Fruit fly (Drosophila melanogaster): ENCODE results near the gene p38c.
A peak's percentile ranks its signal among the peaks of the same experiment; 100 is the strongest.

Gene p38c

DNA sequence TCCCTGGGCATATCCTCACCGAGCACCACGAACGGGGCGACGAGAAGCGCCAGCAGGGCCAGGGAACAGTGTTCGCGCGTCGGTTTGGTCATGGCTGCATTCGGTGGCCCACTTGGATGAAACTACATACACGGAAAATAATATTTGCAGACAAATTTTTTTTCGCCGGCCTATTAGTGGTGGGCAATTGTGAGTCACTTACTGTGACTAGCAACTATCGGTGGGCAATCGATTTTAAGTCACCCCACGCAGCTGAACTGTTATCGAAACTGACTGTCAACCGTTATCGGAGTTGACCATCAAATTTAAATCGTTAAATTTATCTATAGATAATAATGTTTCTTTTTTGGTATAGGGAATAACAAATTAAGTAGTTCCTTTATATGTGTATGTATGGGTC is 19.4 kb upstream of the p38c start, which contains the start of gene CG5510 (continued):
- peak; percentile 98 for TF ChIP-seq hbn (GFP tag; IDR thresholded peaks at IDR 0.05; ENCODE audit: partially characterized antibody)
- TF ChIP-seq CG3407 (GFP tag; optimal IDR thresholded peaks at IDR 0.05), result no peak
- no peak for TF ChIP-seq CG3838 (GFP tag; optimal IDR thresholded peaks at IDR 0.05)
- TF ChIP-seq CG32532 (GFP tag; IDR thresholded peaks at IDR 0.05), result peak; percentile 65
- TF ChIP-seq CG43689 (GFP tag; IDR thresholded peaks at IDR 0.05), result no peak
- no peak for TF ChIP-seq Neu2 (GFP tag; optimal IDR thresholded peaks at IDR 0.05; ENCODE audit: borderline replicate concordance)
- no peak for TF ChIP-seq tio (GFP tag; optimal IDR thresholded peaks at IDR 0.05)
- peak; percentile 65 for TF ChIP-seq Antp (GFP tag; optimal IDR thresholded peaks at IDR 0.05)
- no peak; the same call in 1 of the 2 replicates for TF ChIP-seq CG16779 (GFP tag; IDR thresholded peaks at IDR 0.05)
- TF ChIP-seq CG8478 (optimal IDR thresholded peaks at IDR 0.05), result no peak
- no peak for TF ChIP-seq twi (tag; optimal IDR thresholded peaks at IDR 0.05)
- peak in 1 of 2 experiments; percentile 56 for TF ChIP-seq Hr51 (GFP tag; optimal IDR thresholded peaks at IDR 0.05)
- no peak for TF ChIP-seq Jarid2 (GFP tag; optimal IDR thresholded peaks at IDR 0.05)
- TF ChIP-seq Ets65A (GFP tag), result peak; percentile 96
- no peak for TF ChIP-seq Ravus (GFP tag; IDR thresholded peaks at IDR 0.05)
- peak; percentile 76 for TF ChIP-seq CG2712 (tag; optimal IDR thresholded peaks at IDR 0.05)
- peak; percentile 99 for TF ChIP-seq sna (GFP tag; IDR thresholded peaks at IDR 0.05; ENCODE audit: partially characterized antibody)
- peak; percentile 86 for TF ChIP-seq YL-1 (GFP tag; optimal IDR thresholded peaks at IDR 0.05)
- TF ChIP-seq cad (GFP tag; optimal IDR thresholded peaks at IDR 0.05), result no peak
- TF ChIP-seq Fer1 (GFP tag; optimal IDR thresholded peaks at IDR 0.05), result peak; percentile 37
- peak; percentile 25; the same call in 1 of the 3 replicates for TF ChIP-seq dysf (GFP tag; IDR thresholded peaks at IDR 0.05)
- TF ChIP-seq ssp (GFP tag; IDR thresholded peaks at IDR 0.05), result peak; percentile 24; the same call in 1 of the 2 replicates
- no peak for TF ChIP-seq Poxn (GFP tag; IDR thresholded peaks at IDR 0.05)
- TF ChIP-seq scrt (GFP tag; optimal IDR thresholded peaks at IDR 0.05), result peak; percentile 29
- peak; percentile 97 for TF ChIP-seq Med (GFP tag)
- TF ChIP-seq sens (GFP tag), result peak; percentile 90
- peak; percentile 18 for TF ChIP-seq NK7.1 (GFP tag; optimal IDR thresholded peaks at IDR 0.05)
- no peak for TF ChIP-seq dan (GFP tag; IDR thresholded peaks at IDR 0.05)
- no peak for TF ChIP-seq CG6654 (GFP tag; optimal IDR thresholded peaks at IDR 0.05)
- TF ChIP-seq Hmx (GFP tag; optimal IDR thresholded peaks at IDR 0.05), result no peak
- no peak for TF ChIP-seq H2.0 (GFP tag; IDR thresholded peaks at IDR 0.05)
- TF ChIP-seq CG6689 (GFP tag; IDR thresholded peaks at IDR 0.05), result no peak
- TF ChIP-seq CG7928 (GFP tag; optimal IDR thresholded peaks at IDR 0.05), result no peak
- TF ChIP-seq CG6175 (GFP tag; IDR thresholded peaks at IDR 0.05), result no peak
- peak; percentile 83 for TF ChIP-seq NFAT (GFP tag; IDR thresholded peaks at IDR 0.05)
- TF ChIP-seq lola (GFP tag; optimal IDR thresholded peaks at IDR 0.05), result peak in 1 of 3 experiments; percentile 8
- no peak for TF ChIP-seq bowl (GFP tag; IDR thresholded peaks at IDR 0.05)
- TF ChIP-seq gro (GFP tag; optimal IDR thresholded peaks at IDR 0.05), result peak; percentile 86
- TF ChIP-seq CG4820 (GFP tag; optimal IDR thresholded peaks at IDR 0.05), result no peak
- peak; percentile 22 for TF ChIP-seq CG6813 (GFP tag; optimal IDR thresholded peaks at IDR 0.05)
- TF ChIP-seq psq (GFP tag; optimal IDR thresholded peaks at IDR 0.05), result no peak
- peak; percentile 32 for TF ChIP-seq NC2β (GFP tag; optimal IDR thresholded peaks at IDR 0.05)
- TF ChIP-seq CG42726 (GFP tag; IDR thresholded peaks at IDR 0.05; ENCODE audit: partially characterized antibody), result peak; percentile 96
- TF ChIP-seq D19A (tag; optimal IDR thresholded peaks at IDR 0.05), result peak; percentile 11
- TF ChIP-seq Meics (GFP tag; optimal IDR thresholded peaks at IDR 0.05), result peak; percentile 21
- TF ChIP-seq CHES-1-like (GFP tag; optimal IDR thresholded peaks at IDR 0.05), result peak; percentile 70
- no peak for TF ChIP-seq CG6854 (GFP tag; optimal IDR thresholded peaks at IDR 0.05)
- TF ChIP-seq disco-r (GFP tag; optimal IDR thresholded peaks at IDR 0.05), result no peak
- no peak for TF ChIP-seq CG30020 (tag; optimal IDR thresholded peaks at IDR 0.05)
- TF ChIP-seq CG15479 (GFP tag; optimal IDR thresholded peaks at IDR 0.05), result no peak
- no peak for TF ChIP-seq Sox102F (GFP tag; optimal IDR thresholded peaks at IDR 0.05)
- no peak for TF ChIP-seq CG33557 (GFP tag; optimal IDR thresholded peaks at IDR 0.05)

Data from whole organism, embryonic.